Fruit fly (Drosophila melanogaster): ENCODE results near the gene ctrip.

Gene ctrip

DNA sequence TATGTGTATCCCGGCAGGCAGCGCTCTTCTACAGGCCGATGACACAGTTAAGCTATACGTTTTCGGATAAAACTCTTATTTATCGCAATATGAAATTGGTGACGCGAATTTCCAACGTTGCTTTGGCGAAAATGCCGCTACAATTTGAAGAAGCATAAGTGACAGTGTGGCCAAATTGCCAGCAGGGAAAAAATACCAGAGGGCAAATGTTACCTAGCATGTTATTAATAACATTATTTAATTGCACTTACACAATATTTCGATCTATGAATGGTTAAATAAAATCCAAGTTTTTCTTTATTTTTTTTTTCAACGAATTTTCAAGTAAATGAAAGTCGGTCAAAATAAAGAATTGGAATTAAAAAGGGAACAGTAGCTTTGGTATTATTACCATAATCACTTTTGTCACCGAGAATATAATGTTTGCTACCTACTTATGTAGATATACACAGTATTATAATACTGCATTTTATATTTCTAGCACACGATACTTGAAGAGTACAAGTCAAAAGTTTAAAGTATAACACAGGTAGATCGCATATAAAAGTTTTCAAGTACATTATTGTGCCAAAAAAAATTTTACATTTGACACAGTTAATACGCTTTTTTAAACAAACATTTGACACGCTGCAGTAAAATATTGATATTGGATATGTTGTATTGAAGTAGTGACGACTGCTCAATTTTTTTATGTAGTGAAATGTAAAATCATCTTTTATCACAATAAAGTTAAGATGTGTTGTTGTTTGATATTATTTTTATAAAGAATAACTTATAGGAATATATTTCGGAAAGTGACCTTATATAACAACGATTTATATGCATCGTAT lies 62.8 kb downstream of the ctrip start, which contains the start of gene tacc (continued):
- TF ChIP-seq MBD-R2 (GFP tag; IDR thresholded peaks at IDR 0.05), result peak; percentile 23; the same call in 1 of the 2 replicates
- TF ChIP-seq knrl (GFP tag; IDR thresholded peaks at IDR 0.05; ENCODE audit: partially characterized antibody), result peak; percentile 35; the same call in 1 of the 3 replicates
- no peak for TF ChIP-seq Mes4 (GFP tag; optimal IDR thresholded peaks at IDR 0.05)
- no peak for TF ChIP-seq Hsf (GFP tag; optimal IDR thresholded peaks at IDR 0.05)
- TF ChIP-seq Lhr (GFP tag; optimal IDR thresholded peaks at IDR 0.05), result peak; percentile 35
- peak; percentile 15 for TF ChIP-seq CG30020 (tag; optimal IDR thresholded peaks at IDR 0.05)
- no peak for TF ChIP-seq Drgx (GFP tag; IDR thresholded peaks at IDR 0.05)
- TF ChIP-seq amos (GFP tag; IDR thresholded peaks at IDR 0.05; ENCODE audit: partially characterized antibody), result peak; percentile 41
- TF ChIP-seq CG11504 (tag; optimal IDR thresholded peaks at IDR 0.05), result no peak
- TF ChIP-seq CG4707 (GFP tag; optimal IDR thresholded peaks at IDR 0.05), result no peak
- TF ChIP-seq Blimp-1 (GFP tag; optimal IDR thresholded peaks at IDR 0.05), result no peak
- no peak for TF ChIP-seq Atf3 (GFP tag; optimal IDR thresholded peaks at IDR 0.05)
- no peak for TF ChIP-seq gce (GFP tag; IDR thresholded peaks at IDR 0.05)
- peak; percentile 30; the same call in 1 of the 3 replicates for TF ChIP-seq CG16813 (GFP tag; IDR thresholded peaks at IDR 0.05; ENCODE audit: partially characterized antibody)
- no peak for TF ChIP-seq bab2 (GFP tag; optimal IDR thresholded peaks at IDR 0.05)
- no peak for TF ChIP-seq Tbp (GFP tag; optimal IDR thresholded peaks at IDR 0.05)
- peak; percentile 10 for TF ChIP-seq phol (tag; optimal IDR thresholded peaks at IDR 0.05)
- TF ChIP-seq E2f1 (GFP tag; IDR thresholded peaks at IDR 0.05), result no peak

DNA sequence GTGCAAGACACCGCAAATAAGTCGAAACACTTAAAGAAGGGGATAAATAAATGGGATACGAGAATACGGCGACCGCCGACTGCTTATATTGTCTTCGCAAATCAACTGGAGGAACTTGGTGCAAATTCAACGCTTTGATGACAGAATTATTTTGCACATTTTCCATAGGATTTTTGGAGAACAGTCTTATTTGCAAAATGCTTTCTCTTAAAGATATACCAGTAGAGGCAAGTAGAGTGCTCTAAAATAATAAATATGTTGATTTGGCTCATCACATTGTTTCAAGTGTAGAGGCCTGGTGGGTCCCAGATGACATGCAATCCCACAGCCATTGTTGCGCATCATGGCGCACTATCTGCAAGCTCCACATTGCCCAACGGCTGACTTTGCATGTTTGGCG lies 64.6 kb downstream of the ctrip start:
- TF ChIP-seq CG7987 (GFP tag; optimal IDR thresholded peaks at IDR 0.05) (no peak), pan (optimal IDR thresholded peaks at IDR 0.05) (no peak), pan (GFP tag; optimal IDR thresholded peaks at IDR 0.05 in 1 of 2, IDR thresholded peaks at IDR 0.05 in 1 of 2) (peak in 1 of 2 experiments; percentile 7), Drgx (GFP tag; IDR thresholded peaks at IDR 0.05) (peak; percentile 43), Opbp (GFP tag; IDR thresholded peaks at IDR 0.05; ENCODE audit: partially characterized antibody) (0 out of 3 replicates have a peak, but pooled peaks have one; percentile 18)

DNA sequence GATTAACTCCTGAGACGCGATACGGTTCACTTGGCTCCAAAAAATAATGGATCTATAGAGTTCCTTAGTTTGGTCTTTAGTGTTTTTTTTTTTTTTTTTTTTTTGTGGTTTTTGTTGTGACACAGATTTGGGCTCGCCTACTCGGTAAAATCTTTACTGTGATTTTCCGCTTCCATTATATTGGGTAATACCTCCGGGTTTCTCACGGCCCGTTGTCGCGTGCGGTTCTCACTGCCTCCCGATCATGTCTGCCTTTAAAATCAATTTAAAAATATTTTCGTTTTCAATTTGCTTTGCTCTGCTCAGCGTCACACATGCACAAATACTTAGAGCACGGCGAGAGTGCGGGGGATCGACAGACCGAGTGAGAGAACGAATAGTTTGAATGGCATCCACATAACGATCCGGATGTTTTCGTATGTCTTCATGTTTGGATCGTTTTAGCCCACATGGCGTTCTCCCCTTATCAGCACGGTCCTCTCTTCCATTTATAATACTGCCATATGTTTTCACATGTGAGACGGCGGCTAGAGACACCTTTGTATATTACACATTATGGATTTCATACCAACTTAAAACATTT lies 65.6 kb downstream of the ctrip start:
- peak; percentile 89 for TF ChIP-seq twi (tag; optimal IDR thresholded peaks at IDR 0.05)
- peak; percentile 29; the same call in 1 of the 2 replicates for TF ChIP-seq bbx (GFP tag; IDR thresholded peaks at IDR 0.05; ENCODE audit: partially characterized antibody)
- TF ChIP-seq CG2678 (tag; optimal IDR thresholded peaks at IDR 0.05), result peak; percentile 23
- peak; percentile 5 for TF ChIP-seq CG12299 (tag; optimal IDR thresholded peaks at IDR 0.05)
- no peak for TF ChIP-seq dan (GFP tag; IDR thresholded peaks at IDR 0.05)
- peak; percentile 12 for TF ChIP-seq CG6854 (GFP tag; optimal IDR thresholded peaks at IDR 0.05)
- no peak for TF ChIP-seq CG1832 (GFP tag; optimal IDR thresholded peaks at IDR 0.05)
- TF ChIP-seq Abd-B (GFP tag; optimal IDR thresholded peaks at IDR 0.05), result no peak
- no peak for TF ChIP-seq CG3726 (GFP tag; IDR thresholded peaks at IDR 0.05)
- TF ChIP-seq CG10147 (GFP tag; optimal IDR thresholded peaks at IDR 0.05), result peak; percentile 4
- TF ChIP-seq CG13894 (tag; optimal IDR thresholded peaks at IDR 0.05), result peak; percentile 44
- 0 out of 2 replicates have a peak, but pooled peaks have one; percentile 22 for TF ChIP-seq ato (GFP tag; IDR thresholded peaks at IDR 0.05; ENCODE audit: partially characterized antibody)
- peak; percentile 62 for TF ChIP-seq CG34376 (GFP tag; optimal IDR thresholded peaks at IDR 0.05)
- no peak for TF ChIP-seq CG42726 (GFP tag; IDR thresholded peaks at IDR 0.05; ENCODE audit: partially characterized antibody)
- no peak for TF ChIP-seq CG17829 (tag; optimal IDR thresholded peaks at IDR 0.05)
- TF ChIP-seq nerfin-1 (tag; optimal IDR thresholded peaks at IDR 0.05), result no peak
- no peak for TF ChIP-seq D19B (GFP tag; optimal IDR thresholded peaks at IDR 0.05)
- TF ChIP-seq Jarid2 (GFP tag; optimal IDR thresholded peaks at IDR 0.05), result peak; percentile 50
- TF ChIP-seq Sox102F (GFP tag; optimal IDR thresholded peaks at IDR 0.05), result no peak
- no peak for TF ChIP-seq CG3847 (GFP tag; IDR thresholded peaks at IDR 0.05)
- no peak for TF ChIP-seq Fer2 (tag; optimal IDR thresholded peaks at IDR 0.05)
- TF ChIP-seq trh (GFP tag; optimal IDR thresholded peaks at IDR 0.05), result no peak
- TF ChIP-seq Mrtf (GFP tag; IDR thresholded peaks at IDR 0.05), result no peak
